Fruit fly (Drosophila melanogaster): Measurements from ENCODE around the gene CG14820.

CG14820 gene

DNA sequence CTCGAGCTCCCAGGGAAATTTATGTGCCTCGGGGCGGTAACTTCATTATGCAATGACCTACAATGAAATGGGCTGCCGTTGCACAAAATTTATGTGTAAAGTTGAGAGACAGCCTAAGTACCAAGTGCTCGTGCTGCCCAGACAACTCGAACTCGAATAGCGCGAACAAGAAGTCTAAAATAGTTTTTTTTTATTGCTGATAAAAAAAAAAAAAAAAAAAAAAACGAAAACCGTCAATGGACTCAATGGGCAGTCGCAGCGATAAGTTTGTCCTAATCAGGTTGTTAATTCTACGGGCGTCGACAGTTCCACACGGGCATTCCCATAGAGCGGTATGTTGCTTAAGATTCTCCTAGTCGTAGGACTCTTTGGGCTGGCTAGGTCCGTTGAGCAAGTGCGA, at the start of gene CG14820:
TSS of gene CG14820 (plus strand) at position 301 of the 400 bp plus-strand sequence.
- TF ChIP-seq bab1 (GFP tag; optimal IDR thresholded peaks at IDR 0.05) (no peak), CG33017 (tag; optimal IDR thresholded peaks at IDR 0.05) (no peak), CG11617 (GFP tag; optimal IDR thresholded peaks at IDR 0.05) (peak; percentile 6)

DNA sequence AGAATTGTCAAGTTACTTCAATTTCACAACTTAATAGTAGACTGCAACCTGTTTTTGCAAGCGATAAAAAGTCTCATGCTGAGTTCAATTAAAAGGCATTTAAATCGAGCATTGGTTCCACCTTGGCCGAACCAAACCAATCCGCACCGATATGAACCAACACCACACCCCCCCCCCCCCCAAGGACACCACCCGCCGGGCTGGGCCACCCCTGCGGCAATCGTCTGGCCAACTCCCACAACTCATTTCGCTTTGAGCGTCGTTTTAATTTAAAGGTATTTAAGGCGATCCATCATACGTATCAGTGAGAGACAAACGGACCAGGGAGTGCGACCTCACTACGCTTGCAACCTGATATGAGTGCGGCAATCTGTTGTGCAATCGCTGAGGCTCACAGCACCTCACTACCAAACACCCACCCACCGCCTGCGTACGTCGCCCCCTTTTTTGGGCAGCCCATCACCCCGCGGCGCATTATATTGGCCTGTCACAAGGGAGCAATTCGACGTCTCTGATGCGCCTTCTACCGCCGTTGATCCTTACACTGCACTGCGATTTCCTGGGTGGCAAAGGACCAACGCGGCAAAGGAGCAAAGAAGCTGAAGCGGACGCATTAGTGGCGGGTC, 47.7 kb upstream of the CG14820 start:
- TF ChIP-seq CG12768 (GFP tag; optimal IDR thresholded peaks at IDR 0.05), result no peak
- no peak for TF ChIP-seq CG14711 (tag; optimal IDR thresholded peaks at IDR 0.05)
- TF ChIP-seq CG33017 (tag; optimal IDR thresholded peaks at IDR 0.05), result no peak
- TF ChIP-seq CG7045 (GFP tag; optimal IDR thresholded peaks at IDR 0.05), result no peak
- TF ChIP-seq Mnt (GFP tag; optimal IDR thresholded peaks at IDR 0.05), result no peak
- TF ChIP-seq bab1 (GFP tag; optimal IDR thresholded peaks at IDR 0.05), result no peak
- TF ChIP-seq toe (GFP tag; optimal IDR thresholded peaks at IDR 0.05), result no peak
- no peak for TF ChIP-seq Hr96 (GFP tag; optimal IDR thresholded peaks at IDR 0.05)
- TF ChIP-seq ovo (GFP tag; optimal IDR thresholded peaks at IDR 0.05), result no peak
- no peak for TF ChIP-seq Crg-1 (GFP tag; optimal IDR thresholded peaks at IDR 0.05)
- TF ChIP-seq cnc (optimal IDR thresholded peaks at IDR 0.05), result no peak
- no peak for TF ChIP-seq CG11617 (GFP tag; optimal IDR thresholded peaks at IDR 0.05)
- no peak for TF ChIP-seq kay (GFP tag; ENCODE audit: borderline replicate concordance)
- no peak for TF ChIP-seq tj (GFP tag; optimal IDR thresholded peaks at IDR 0.05)
- no peak for TF ChIP-seq Clk (GFP tag; optimal IDR thresholded peaks at IDR 0.05)
- TF ChIP-seq CG1620 (GFP tag; optimal IDR thresholded peaks at IDR 0.05), result no peak
- no peak for TF ChIP-seq pad (GFP tag; optimal IDR thresholded peaks at IDR 0.05)

DNA sequence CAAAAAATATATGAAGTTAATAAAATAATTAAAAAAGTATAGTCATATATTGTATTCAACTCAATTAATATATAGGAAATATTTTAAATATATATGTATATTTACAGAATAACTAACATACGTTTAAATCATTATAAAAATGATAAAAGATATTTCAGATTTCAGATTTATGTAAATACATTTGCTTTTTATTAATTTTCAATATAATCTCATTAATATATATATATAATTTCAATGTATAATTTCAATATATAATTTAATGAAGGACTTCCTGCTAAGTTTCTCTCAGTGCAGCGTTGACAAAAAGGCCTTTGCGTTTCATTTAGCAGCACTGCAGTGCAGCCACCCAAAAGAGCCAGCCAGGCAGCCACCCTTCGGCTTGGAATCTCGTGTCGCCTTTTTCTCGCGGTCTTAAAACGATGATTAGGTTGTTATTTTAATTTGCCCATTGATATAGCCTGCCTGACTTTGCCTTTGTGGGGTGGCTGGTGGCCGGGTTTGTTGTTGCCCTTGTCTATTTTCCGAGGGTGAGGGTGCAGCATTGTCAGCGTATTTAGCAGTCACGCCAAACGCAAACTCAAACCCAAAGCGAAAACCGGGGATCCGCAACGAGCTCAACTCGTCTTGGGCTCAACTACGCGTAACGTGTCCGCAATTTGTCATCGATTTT, 46.9 kb upstream of the CG14820 start:
- no peak for TF ChIP-seq CG1620 (GFP tag; optimal IDR thresholded peaks at IDR 0.05)
- TF ChIP-seq cnc (optimal IDR thresholded peaks at IDR 0.05), result no peak
- no peak for TF ChIP-seq CG12768 (GFP tag; optimal IDR thresholded peaks at IDR 0.05)
- no peak for TF ChIP-seq bab1 (GFP tag; optimal IDR thresholded peaks at IDR 0.05)
- TF ChIP-seq tj (GFP tag; optimal IDR thresholded peaks at IDR 0.05), result no peak
- no peak for TF ChIP-seq ovo (GFP tag; optimal IDR thresholded peaks at IDR 0.05)
- TF ChIP-seq CG14711 (tag; optimal IDR thresholded peaks at IDR 0.05), result no peak
- no peak for TF ChIP-seq kay (GFP tag; ENCODE audit: borderline replicate concordance)

DNA sequence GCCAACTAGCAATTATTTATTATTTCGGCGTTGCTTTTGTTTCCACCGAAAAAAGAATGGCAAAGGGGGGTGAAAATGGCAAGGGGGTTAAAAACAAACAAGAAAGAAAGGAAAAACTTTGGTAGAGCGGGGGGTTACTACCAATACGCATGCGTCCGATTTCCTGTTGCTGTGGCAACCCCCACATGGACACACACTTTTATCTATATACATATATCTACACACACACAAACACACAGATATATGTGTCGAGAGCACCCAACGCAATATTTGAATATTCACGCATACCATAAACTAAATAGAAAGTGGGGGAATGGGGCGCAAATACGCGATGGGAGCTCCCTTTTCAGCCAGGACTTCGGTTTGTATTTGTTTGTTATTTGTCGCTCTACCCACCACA, 33.4 kb upstream of the CG14820 start:
- TF ChIP-seq Hr96 (GFP tag; optimal IDR thresholded peaks at IDR 0.05), result no peak
- no peak for TF ChIP-seq Mnt (GFP tag; optimal IDR thresholded peaks at IDR 0.05)
- no peak for TF ChIP-seq CG14711 (tag; optimal IDR thresholded peaks at IDR 0.05)
- TF ChIP-seq CG11617 (GFP tag; optimal IDR thresholded peaks at IDR 0.05), result no peak
- TF ChIP-seq CG7045 (GFP tag; optimal IDR thresholded peaks at IDR 0.05), result no peak
- TF ChIP-seq CG12768 (GFP tag; optimal IDR thresholded peaks at IDR 0.05), result no peak
- TF ChIP-seq ovo (GFP tag; optimal IDR thresholded peaks at IDR 0.05), result no peak
- no peak for TF ChIP-seq CG5204 (GFP tag; optimal IDR thresholded peaks at IDR 0.05)

DNA sequence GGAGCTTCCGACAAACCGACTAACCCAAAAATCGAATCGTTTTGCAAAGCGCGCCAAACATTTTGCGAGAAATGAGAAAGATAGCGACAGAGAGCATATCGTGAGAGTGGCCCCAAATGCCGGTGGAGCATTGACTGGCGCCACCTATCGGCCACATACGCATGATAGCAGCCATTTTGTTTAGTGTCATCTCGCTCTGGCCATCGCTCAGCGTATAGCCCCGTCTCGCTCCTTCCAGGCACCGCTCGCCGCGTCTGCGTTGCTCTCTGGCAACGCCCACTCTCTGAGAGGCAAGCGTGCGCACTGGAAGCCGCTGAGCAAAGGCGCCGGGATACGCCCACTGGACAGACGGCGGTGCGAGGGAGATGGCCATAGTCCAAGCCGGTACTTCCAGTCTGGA, 28.7 kb upstream of the CG14820 start:
- no peak for TF ChIP-seq ovo (GFP tag; optimal IDR thresholded peaks at IDR 0.05)
- no peak for TF ChIP-seq Mnt (GFP tag; optimal IDR thresholded peaks at IDR 0.05)
- no peak for TF ChIP-seq CG1620 (GFP tag; optimal IDR thresholded peaks at IDR 0.05)
- TF ChIP-seq Clk (GFP tag; optimal IDR thresholded peaks at IDR 0.05), result no peak
- no peak for TF ChIP-seq CG7101 (tag; optimal IDR thresholded peaks at IDR 0.05)
- peak; percentile 0 for TF ChIP-seq CG33017 (tag; optimal IDR thresholded peaks at IDR 0.05)
- TF ChIP-seq Hr96 (GFP tag; optimal IDR thresholded peaks at IDR 0.05), result peak; percentile 7
- no peak for TF ChIP-seq tj (GFP tag; optimal IDR thresholded peaks at IDR 0.05)
- peak; percentile 44 for TF ChIP-seq pad (GFP tag; optimal IDR thresholded peaks at IDR 0.05)
- no peak for TF ChIP-seq CG14711 (tag; optimal IDR thresholded peaks at IDR 0.05)
- no peak for TF ChIP-seq kay (GFP tag; ENCODE audit: borderline replicate concordance)
- TF ChIP-seq toe (GFP tag; optimal IDR thresholded peaks at IDR 0.05), result no peak
- TF ChIP-seq cic (GFP tag; optimal IDR thresholded peaks at IDR 0.05), result no peak
- no peak for TF ChIP-seq CG12768 (GFP tag; optimal IDR thresholded peaks at IDR 0.05)
- no peak for TF ChIP-seq cnc (optimal IDR thresholded peaks at IDR 0.05)
- TF ChIP-seq CG11617 (GFP tag; optimal IDR thresholded peaks at IDR 0.05), result no peak
- no peak for TF ChIP-seq CG7045 (GFP tag; optimal IDR thresholded peaks at IDR 0.05)

DNA sequence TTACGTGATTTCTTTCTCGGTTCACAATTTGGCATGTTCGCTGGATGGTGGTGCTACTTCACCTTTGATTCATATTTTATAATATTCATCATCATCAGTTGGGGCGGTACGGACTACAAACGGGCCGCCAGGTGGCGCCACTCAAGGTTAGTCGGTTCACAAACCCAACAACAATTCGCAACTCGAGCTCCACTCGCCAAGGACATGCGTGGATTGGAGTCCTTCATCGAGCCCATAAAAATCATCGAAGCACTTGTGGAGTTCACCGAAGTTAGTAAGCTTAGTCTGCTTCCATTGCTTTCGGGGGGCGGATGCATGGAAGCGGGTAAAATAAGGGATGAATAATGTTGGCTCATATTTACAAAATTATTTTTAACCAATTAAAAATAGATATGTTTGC, 26.0 kb upstream of the CG14820 start:
- TF ChIP-seq cic (GFP tag; optimal IDR thresholded peaks at IDR 0.05) (no peak), CG5204 (GFP tag; optimal IDR thresholded peaks at IDR 0.05) (no peak), Mnt (GFP tag; optimal IDR thresholded peaks at IDR 0.05) (no peak), CG14711 (tag; optimal IDR thresholded peaks at IDR 0.05) (no peak), kay (GFP tag; ENCODE audit: borderline replicate concordance) (no peak), pad (GFP tag; optimal IDR thresholded peaks at IDR 0.05) (no peak), CG1620 (GFP tag; optimal IDR thresholded peaks at IDR 0.05) (no peak), tj (GFP tag; optimal IDR thresholded peaks at IDR 0.05) (no peak), Clk (GFP tag; optimal IDR thresholded peaks at IDR 0.05) (no peak), cnc (optimal IDR thresholded peaks at IDR 0.05) (no peak), bab1 (GFP tag; optimal IDR thresholded peaks at IDR 0.05) (no peak), CG12768 (GFP tag; optimal IDR thresholded peaks at IDR 0.05) (no peak), ovo (GFP tag; optimal IDR thresholded peaks at IDR 0.05) (no peak), toe (GFP tag; optimal IDR thresholded peaks at IDR 0.05) (no peak), Crg-1 (GFP tag; optimal IDR thresholded peaks at IDR 0.05) (no peak), CG7045 (GFP tag; optimal IDR thresholded peaks at IDR 0.05) (no peak), Hr96 (GFP tag; optimal IDR thresholded peaks at IDR 0.05) (no peak), CG33017 (tag; optimal IDR thresholded peaks at IDR 0.05) (no peak), CG7101 (tag; optimal IDR thresholded peaks at IDR 0.05) (no peak), CG11617 (GFP tag; optimal IDR thresholded peaks at IDR 0.05) (no peak)
